Fruit fly (Drosophila melanogaster) whole organism, larva: ENCODE results near the gene CG7402.

Source experiments
- noc ChIP-seq: fragments of 200-800 bp; sonication (Bioruptor generic); optimal IDR thresholded peaks from 3 replicates; lab custom pipeline; 2019; ENCODE audit warnings: missing biosample characterization, mild to moderate bottlenecking, missing genetic modification characterization, moderate library complexity

The CG7402 gene

DNA sequence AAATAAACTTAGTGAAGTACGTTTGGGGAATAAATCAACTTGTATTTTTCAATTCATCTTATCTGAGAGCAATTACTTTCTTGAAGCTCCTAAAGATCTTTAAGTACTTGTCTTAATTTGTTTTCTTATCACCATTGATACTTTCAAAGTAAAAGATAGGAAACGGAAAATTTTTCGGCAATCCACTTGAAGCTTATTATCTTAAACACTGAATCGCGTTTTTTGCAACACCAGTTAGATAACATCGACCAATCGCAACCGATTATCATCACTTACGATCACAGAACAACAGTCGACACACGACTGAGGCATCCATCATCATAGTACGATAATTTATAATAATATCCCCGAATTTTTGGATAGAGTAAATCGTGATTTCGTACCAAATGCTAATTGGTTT is 14.7 kb downstream of the CG7402 start:
- peak; percentile 63 for TF ChIP-seq noc

DNA sequence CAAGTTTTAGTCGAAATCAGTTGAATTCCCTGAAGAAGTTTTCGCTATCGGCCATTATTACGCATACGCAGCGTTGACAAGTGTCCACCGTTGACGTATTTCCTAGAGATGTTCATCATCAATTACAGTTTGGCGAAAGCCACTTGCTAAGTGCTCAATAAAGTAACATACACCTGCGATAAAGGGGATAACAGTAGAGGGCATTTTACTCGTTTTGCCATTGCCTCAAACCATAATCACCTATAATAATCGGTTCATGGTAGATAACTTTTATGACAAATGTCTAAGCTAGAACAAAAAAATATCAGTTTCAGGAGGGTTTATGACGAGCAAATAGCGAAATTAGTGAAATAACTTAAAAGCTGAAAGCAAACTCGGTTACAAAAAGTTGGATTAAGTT is 15.1 kb downstream of the CG7402 start:
- TF ChIP-seq noc = no peak

DNA sequence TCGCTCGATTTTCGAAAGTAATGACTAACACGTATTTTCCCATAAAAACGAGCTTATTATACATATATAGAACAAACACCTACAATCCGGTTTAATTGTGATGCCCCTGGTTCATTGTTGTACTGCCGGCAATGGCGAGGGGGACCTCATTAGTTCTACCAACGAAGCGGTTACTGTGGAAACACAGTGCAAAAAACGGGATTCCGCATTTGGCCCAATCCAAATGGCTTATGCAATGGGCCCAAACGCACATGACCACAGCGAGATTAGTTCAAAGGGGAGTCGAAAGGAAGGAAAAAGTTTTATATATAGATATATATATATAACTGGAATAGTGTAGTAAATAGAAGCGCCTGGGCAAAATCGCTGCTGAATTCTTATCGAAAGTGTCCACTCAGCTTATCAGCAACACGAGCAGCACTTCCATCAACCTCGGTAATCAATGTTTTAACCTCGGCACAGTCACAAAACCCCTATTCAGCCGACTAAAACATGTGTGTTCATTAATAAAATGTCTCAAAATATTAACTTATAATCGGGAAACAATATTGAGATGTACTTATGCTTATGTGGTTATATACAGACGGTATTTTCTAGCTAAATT is 16.4 kb downstream of the CG7402 start:
- peak; percentile 47 for TF ChIP-seq noc

DNA sequence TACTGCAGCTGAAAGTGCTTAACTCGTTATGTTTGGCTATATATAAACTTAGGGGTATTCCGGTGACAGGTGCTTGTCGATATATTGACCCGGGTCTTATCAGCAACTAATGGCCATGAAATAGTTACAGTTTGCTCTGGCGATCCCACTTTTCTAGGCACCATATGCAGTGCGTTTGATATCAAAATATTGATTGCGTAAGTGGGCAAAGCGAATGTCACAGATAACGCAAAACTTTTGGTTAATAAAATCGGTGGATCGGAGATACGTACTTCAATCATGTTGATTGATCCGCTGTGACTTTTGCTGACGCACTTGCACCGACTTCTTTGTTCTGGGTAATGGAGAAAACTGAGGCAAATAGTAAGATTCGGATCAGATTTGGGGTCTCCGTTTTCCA is 17.1 kb downstream of the CG7402 start:
- TF ChIP-seq noc = no peak

DNA sequence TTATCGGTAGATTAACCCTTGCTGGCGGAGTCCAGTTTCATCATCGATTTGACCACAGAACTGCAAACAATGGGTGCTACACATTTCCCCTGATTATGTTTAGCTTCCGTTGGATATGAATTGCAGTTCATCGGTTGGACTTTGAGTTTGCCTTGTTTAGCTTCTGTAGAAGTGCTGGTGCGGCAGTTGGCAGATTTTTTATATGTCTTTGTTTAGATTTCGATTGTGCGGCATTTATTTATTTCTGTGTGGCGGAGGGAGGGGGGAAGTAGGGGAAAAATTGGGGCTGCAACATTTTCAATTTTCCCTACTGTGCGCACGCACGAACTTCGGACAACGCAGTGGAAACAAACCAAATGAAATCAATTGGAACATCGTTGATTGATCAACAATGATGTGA is 18.3 kb downstream of the CG7402 start:
- no peak for TF ChIP-seq noc

DNA sequence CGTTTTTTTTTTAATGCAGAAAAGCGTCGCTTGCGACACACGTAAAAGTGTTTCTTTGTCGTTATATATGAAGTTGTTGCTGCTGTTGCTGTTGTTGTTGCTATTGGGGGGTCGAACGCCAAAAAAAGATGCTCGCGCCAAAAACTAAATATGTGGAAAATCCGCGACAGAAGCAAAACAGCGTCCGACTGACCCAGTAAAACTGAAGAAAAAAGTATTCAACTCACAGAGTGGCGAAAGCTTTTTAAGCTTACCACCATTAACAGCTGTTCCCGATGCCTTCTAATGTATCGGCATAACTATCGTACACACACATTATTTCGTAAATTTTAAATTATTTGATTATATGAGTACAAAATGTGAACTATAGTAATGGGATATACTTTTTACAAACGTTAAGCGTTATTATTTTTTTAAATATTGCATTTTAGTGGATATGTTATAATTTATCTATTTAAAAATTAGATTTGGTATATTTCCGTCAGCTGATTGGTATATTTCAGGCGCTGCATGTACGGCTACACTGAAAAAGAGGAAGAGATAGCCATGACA is 20.2 kb downstream of the CG7402 start, which contains the start of the genes Prestin and Wdr92:
Prestin (minus strand) TSS at position 204 of the 552 bp plus-strand sequence.
Wdr92 (plus strand) TSS at position 535 of the 552 bp plus-strand sequence.
- peak; percentile 56 for TF ChIP-seq noc

DNA sequence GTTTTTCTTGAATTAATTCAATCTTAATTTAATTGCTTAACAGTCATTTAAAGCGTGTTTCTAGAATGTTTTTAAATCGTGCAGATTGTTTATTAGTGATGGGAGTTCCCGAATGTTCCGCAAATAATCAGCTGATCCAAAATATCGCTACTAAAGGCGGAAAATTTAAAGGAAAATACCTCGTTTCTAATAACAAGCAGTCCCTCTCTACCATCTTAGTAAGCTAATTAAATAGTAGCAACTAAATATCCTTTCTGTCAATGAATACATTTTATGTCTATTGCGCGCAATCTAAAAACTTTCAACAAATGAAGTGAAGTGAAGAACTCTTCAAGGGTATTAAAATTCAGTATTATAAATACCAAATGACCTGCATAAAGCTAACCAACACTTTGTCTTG is 24.9 kb downstream of the CG7402 start, which contains the start of gene CG5290:
CG5290 (minus strand) TSS at position 118 of the 400 bp plus-strand sequence.
- TF ChIP-seq noc = peak; percentile 14

DNA sequence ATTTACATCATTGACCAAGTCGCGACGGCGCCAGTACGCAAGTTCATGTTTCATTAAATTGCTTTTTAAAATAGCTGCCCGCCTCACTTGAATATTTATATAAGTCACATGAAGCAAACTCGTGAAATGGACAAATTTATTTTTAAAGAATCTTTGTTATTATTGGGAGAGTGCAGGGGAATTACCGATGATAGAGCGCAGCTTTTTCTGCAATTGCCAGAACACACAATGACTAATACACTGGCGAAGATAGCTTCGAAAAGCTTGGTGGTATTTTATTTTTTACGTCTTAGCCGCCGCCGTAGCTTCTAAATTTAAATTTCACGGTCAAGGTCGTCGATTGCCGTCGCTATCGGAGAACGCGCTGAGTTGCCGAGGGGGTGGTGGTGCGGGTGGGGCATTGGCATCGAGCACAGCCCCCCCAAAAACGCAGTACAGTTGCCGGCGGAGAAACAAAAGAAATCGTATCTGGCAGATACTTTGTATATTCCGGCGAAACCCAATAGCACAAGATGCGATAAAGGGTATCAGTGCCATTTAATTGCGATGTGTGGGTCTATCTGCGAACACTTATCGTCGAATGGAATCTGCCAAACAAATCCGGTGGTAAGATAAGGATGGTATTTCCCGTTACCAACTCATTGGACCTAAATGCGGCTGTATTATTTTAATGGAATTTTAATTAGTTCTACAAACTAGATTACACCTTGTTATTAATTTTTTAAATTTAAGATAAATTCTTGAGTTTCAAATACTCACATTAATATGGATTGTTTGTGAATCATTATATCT is 25.7 kb downstream of the CG7402 start:
- peak; percentile 65 for TF ChIP-seq noc

DNA sequence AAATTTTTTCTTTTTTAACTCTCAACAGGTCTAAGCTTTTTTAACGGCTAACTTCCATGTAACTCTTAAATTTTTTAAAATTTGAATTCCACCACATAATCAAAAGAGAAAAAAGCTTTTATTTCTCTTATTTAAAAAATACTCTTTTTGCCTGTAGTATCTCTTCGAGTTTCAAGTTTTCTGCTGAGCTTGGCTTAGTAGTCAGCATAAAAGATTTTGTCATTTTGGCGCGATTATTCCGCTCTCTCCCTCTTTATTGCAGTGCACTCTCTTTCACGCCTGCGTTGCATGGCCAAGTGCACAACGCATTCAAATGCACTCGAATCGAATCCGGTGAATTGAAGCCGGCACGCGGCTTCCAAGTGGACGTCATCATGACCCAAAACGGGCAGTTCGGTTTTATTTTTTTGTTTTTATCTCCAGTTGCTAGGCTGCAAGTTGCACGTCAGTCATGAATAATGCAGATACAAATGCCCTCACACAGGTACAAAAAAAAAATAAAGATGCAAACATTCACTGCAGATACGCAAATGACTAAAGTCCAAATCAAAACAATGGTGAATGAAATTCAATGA is 26.5 kb downstream of the CG7402 start:
- TF ChIP-seq noc = no peak

DNA sequence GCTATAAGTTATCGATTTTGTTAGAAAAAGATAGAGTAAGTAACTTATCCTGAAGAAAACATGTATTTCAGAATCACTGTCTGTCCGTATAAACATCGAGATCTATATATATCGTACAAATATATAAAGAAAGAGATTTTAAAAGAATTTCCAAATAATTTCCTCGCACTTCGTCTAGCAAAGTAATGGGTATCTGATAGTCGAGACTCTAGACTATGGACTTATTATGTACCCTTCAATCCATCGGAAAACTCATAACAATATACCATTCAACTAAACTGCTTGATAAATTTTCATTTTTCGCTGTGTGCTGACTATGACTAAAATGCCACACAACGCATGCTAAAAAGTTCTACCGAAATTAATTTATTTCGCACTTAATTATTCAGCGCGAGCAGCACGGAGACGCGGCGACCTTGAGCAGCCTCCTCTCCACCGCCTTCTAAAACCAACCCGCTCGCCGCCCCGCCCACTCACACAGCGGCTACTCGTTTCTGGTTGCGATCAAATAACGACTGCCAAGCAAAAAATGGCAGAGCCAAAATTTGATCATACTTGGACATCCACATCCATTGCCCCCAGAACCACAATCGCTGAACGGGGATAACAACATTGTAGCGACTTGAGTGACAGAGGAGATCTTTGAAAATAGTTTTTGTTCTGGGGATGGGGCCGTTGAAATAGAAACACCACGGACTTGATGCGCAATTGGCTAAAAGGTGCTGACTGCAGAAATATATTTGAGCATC is 28.5 kb downstream of the CG7402 start:
- TF ChIP-seq noc = no peak

DNA sequence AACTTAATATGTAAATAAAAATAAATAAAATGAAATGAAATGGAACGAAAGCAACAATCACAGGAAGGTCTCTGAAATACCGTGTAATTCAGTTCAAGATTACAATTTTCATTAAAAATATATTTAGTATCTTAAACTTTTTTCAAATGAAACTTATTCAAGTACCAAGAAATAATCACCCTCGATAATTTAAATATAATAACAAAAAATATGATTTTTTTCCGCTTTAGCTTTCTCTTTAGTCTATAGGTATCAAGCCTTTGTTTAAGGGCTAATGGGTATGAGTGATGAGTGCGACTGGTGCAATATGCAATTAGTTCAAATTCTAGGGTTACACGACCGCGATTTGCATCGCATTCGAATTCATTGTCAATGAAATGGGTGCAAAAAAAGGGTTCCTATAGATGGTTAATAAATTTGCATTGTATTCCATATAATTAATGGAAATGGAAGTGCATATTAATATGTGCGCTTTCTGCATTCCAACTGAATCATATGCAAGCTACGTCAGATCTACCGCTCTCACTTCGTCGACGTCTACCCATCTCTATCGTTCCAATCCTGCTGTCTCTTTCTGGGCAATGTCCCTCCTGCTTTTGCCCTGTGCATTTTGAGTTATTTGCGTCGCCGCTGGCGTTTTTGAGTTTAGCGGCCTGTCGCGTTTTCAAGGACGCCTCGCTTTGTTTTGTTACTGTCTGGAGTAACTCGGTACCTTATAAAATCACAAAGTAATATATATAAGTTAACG is 30.4 kb downstream of the CG7402 start:
- no peak for TF ChIP-seq noc

DNA sequence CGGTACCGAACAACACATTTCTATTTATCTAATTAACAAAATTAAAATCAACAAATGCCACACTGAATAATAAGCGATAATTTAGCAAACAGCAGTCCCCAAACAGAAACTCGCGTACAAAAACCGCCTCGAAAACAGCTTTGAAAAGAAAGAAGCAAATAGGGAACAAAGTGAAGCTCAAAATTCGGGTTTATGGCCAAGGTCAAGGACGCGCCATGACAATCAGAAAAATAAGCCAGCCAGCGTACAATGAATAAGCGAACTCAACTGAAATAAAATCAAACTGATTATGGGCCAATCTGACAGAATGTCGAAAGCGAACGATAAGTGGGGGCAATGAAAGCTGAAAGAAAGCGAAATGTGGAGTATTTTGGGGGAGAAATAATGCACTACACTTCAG is 34.0 kb downstream of the CG7402 start:
- no peak for TF ChIP-seq noc

DNA sequence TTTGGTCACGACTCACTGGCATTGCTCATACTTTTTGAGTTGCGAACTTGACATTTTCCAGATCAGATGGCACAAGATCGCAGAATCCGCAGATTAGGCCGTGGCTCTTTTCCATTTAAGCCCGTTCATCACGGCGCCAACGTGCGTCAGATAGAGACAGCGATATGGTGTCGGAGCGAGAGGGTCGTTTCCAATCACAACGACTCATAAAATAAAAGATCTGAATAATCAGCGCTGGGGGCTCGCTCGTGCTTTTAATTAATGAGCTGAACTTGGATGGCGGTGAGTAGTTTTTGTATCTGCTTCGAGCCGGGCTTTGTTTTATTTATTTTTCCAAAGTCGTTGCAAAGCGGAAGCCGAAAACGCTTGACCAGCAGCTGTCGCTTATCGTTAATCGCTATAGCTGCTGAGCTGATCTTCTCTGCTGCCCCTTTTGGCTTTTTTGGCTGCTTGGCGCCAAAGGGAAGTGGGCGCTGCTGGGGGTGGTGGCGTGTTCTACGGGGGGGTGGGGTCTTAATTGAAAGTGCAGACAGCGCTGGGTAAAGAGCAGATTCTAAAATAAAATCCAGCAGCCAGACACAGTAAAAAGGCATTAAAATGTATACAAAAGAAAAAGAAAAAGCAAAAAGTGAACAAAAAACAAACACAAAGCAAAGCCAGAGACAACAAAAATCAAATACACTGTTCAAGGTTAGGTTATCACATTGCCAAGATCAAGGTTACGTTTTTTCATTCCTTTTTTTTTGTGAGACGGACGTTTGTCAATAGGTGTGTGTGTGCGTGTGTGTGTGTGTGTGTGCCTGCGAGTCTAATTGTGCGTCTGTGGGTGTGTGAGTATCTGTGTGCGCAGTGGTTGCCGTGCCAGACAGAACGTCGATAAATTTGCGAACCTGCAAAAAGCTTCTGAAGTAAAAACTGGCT is 34.9 kb downstream of the CG7402 start:
- peak; percentile 55 for TF ChIP-seq noc

DNA sequence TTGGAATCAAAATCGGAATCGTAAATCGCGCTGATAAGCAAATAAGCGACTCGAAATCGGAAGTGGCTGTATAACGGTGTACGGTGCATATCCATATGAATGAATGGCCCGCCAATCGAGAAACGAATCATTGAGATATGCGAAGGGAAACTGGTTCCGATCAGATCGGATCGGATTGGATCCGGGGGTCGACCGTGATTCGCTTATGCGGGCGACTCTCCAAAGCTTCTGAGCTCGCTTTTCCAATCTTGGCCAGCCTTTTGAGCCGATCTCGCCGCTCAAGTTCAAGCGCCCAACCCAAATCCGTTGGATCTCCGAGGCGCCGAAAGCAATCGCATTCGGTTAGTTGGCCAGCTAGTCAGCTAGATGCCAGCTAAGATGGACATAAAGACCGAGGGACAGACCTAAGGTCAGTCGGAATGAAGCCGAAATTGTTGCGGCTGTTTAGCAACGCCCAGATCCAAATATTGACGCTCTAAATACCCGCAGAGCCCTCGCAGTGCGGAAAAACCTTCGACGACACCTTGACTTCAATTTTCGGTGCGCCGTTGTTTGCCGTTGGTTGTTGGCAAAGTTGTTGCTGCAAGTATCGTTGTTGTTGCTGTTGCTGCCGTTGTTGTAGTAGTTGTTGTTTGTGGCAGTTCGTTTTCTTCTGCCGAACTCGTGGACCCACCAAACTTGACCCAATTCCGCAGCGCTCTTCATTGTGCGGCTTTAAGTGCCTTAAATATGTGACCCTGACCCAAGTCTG is 36.7 kb downstream of the CG7402 start:
- no peak for TF ChIP-seq noc
